Worm (Caenorhabditis elegans): Measurements from ENCODE around the gene F08A7.1.

Gene F08A7.1

DNA sequence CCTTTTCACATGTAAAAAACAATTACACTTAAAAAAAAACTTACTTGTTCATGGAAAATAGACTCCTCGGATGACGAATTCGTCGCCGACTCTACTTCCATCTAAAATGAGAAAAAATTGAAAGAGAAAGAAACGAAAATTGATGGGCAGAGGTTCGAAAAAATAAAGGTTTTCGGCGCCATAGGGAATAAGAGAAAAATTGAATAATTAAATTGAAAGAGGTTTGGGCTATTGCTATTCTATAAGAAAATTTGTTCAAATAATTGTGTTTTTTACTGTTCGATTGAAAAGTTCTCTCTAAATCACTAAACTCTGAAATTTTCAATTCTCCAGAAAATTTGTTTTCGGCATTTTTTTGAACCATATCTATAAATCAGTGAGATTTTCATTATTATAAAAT lies 42.8 kb downstream of the F08A7.1 start, which contains the start of gene rabr-2:
Gene rabr-2, minus strand, starts transcription at position 101 of the 400 bp plus-strand sequence.
- TF ChIP-seq unc-62 (GFP tag; optimal IDR thresholded peaks at IDR 0.05) = no peak

DNA sequence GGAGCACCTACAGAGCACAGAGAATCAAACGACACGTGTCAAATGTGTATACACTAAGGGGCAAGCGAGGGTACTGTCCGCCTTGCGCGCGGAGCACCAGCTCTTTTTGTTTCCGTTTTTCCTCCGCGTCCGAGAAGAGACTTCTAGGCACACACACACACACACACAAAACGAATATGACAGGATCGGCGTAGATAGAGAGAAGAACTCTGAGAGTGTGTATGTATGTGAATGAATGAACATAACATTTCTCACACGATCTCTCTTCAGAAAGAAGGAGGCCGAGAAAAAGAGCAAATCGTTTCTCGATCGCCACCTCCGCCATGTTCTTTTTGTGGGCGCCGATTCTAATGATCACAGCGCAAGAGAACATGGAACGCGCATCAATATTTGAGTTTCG lies 50.3 kb downstream of the F08A7.1 start, which contains the start of gene nas-6:
Gene nas-6, minus strand, starts transcription at position 101 of the 400 bp plus-strand sequence.
- TF ChIP-seq unc-62 (GFP tag; optimal IDR thresholded peaks at IDR 0.05) = no peak

All from whole organism, dauer.